Fruit fly (Drosophila melanogaster) whole organism, embryonic: Measurements from ENCODE around the gene CG7810.

Experiments used
- Aef1 ChIP-seq: fragments of 200-800 bp; sonication (Bioruptor generic); IDR thresholded peaks from 3 replicates; pipeline ENCODE4 v1.3.6; 2022; ENCODE audit warnings: missing biosample characterization, missing genetic modification characterization
- Asciz ChIP-seq: fragments of 200-800 bp; sonication (Bioruptor generic); optimal IDR thresholded peaks from 2 replicates; lab custom pipeline; 2017; ENCODE audit warnings: missing biosample characterization, mild to moderate bottlenecking, missing genetic modification characterization, missing genetic modification reagents
- CG10321 ChIP-seq: fragments of 200-800 bp; sonication (Bioruptor generic); IDR thresholded peaks from 2 replicates; pipeline ENCODE4 v1.3.6; 2022; ENCODE audit warnings: missing biosample characterization, missing genetic modification characterization
- CG1233 ChIP-seq: fragments of 200-800 bp; sonication (Bioruptor generic); optimal IDR thresholded peaks from 4 replicates; lab custom pipeline; 2018; ENCODE audit warnings: missing biosample characterization, mild to moderate bottlenecking, missing genetic modification characterization
- CG12391 ChIP-seq: fragments of 200-800 bp; sonication (Bioruptor generic); optimal IDR thresholded peaks from 3 replicates; lab custom pipeline; 2018; ENCODE audit warnings: missing biosample characterization, mild to moderate bottlenecking, missing genetic modification characterization, moderate library complexity
- CG17186 ChIP-seq: fragments of 200-800 bp; sonication (Bioruptor generic); optimal IDR thresholded peaks from 3 replicates; lab custom pipeline; 2017; ENCODE audit warnings: missing biosample characterization, missing genetic modification reagents, missing genetic modification characterization
- CG2116 ChIP-seq: fragments of 200-800 bp; sonication (Bioruptor generic); optimal IDR thresholded peaks from 3 replicates; lab custom pipeline; 2018; ENCODE audit warnings: missing biosample characterization, mild to moderate bottlenecking, missing genetic modification characterization
- CG34376 ChIP-seq: fragments of 200-800 bp; sonication (Bioruptor generic); optimal IDR thresholded peaks from 2 replicates; lab custom pipeline; 2018; ENCODE audit warnings: missing biosample characterization, mild to moderate bottlenecking, missing genetic modification characterization
- CG3847 ChIP-seq: fragments of 200-800 bp; sonication (Bioruptor generic); IDR thresholded peaks from 2 replicates; pipeline ENCODE4 v1.3.6; 2022; ENCODE audit warnings: missing biosample characterization, missing genetic modification characterization
- CG5180 ChIP-seq: fragments of 200-800 bp; sonication (Bioruptor generic); optimal IDR thresholded peaks from 3 replicates; lab custom pipeline; 2017; ENCODE audit warnings: missing biosample characterization, missing genetic modification characterization, mild to moderate bottlenecking, moderate library complexity, missing genetic modification reagents
- CG5953 ChIP-seq: fragments of 200-800 bp; sonication (Bioruptor generic); IDR thresholded peaks from 2 replicates; pipeline ENCODE4 v1.3.6; 2022; ENCODE audit warnings: missing biosample characterization, missing genetic modification characterization
- CG6254 ChIP-seq: fragments of 200-800 bp; sonication (Bioruptor generic); optimal IDR thresholded peaks from 3 replicates; lab custom pipeline; 2017; ENCODE audit warnings: mild to moderate bottlenecking, missing biosample characterization, missing genetic modification reagents, missing genetic modification characterization
- CG7556 ChIP-seq: fragments of 200-800 bp; sonication (Bioruptor generic); optimal IDR thresholded peaks from 2 replicates; lab custom pipeline; 2017; ENCODE audit warnings: missing biosample characterization, mild to moderate bottlenecking, missing genetic modification characterization
- CG9609 ChIP-seq: fragments of 200-800 bp; sonication (Bioruptor generic); optimal IDR thresholded peaks from 3 replicates; lab custom pipeline; 2016; ENCODE audit warnings: missing biosample characterization, missing genetic modification characterization
- Dad ChIP-seq: fragments of 200-800 bp; sonication (Bioruptor generic); optimal IDR thresholded peaks from 3 replicates; lab custom pipeline; 2016; ENCODE audit warnings: missing biosample characterization, missing genetic modification characterization
- Deaf1 ChIP-seq: fragments of 200-800 bp; optimal IDR thresholded peaks from 3 replicates; lab custom pipeline; 2019; ENCODE audit warnings: missing biosample characterization, mild to moderate bottlenecking, missing genetic modification characterization, moderate library complexity
- E2f2 ChIP-seq: fragments of 200-800 bp; sonication (Bioruptor generic); IDR thresholded peaks from 2 replicates; pipeline ENCODE4 v1.3.6; 2022; ENCODE audit warnings: missing biosample characterization, missing genetic modification characterization
- HLH3B ChIP-seq: fragments of 200-800 bp; sonication (Bioruptor generic); IDR thresholded peaks from 2 replicates; pipeline ENCODE4 v1.3.6; 2022; ENCODE audit warnings: missing biosample characterization, missing genetic modification characterization
- HLH4C ChIP-seq: fragments of 200-800 bp; sonication (Bioruptor generic); IDR thresholded peaks from 3 replicates; pipeline ENCODE4 v1.3.6; 2022; ENCODE audit warnings: missing biosample characterization, missing genetic modification characterization; ENCODE audit not compliant: partially characterized antibody
- Hey ChIP-seq: fragments of 200-800 bp; sonication (Bioruptor generic); optimal IDR thresholded peaks from 3 replicates; lab custom pipeline; 2018; ENCODE audit warnings: missing biosample characterization, mild to moderate bottlenecking, missing genetic modification characterization
- HmgZ ChIP-seq: fragments of 200-800 bp; sonication (Bioruptor generic); optimal IDR thresholded peaks from 2 replicates; lab custom pipeline; 2018; ENCODE audit warnings: missing biosample characterization, mild to moderate bottlenecking, missing genetic modification characterization
- Hr78 ChIP-seq, 2 experiments: fragments of 200-800 bp in 1 of 2; fragments of >200 bp in 1 of 2; sonication (Bioruptor generic) in 1 of 2; optimal IDR thresholded peaks; 2 replicates each; lab custom pipeline; 2017 to 2019; ENCODE audit warnings: missing biosample characterization in 2 of 2, missing genetic modification characterization in 2 of 2, mild to moderate bottlenecking in 1 of 2, moderate library complexity in 1 of 2
- MESR4 ChIP-seq: fragments of 200-800 bp; sonication (Bioruptor generic); optimal IDR thresholded peaks from 2 replicates; lab custom pipeline; 2018; ENCODE audit warnings: missing biosample characterization, mild to moderate bottlenecking, missing genetic modification characterization, moderate library complexity
- Myb ChIP-seq: fragments of 200-800 bp; sonication (Bioruptor generic); optimal IDR thresholded peaks from 2 replicates; lab custom pipeline; 2016; ENCODE audit warnings: missing biosample characterization, missing genetic modification characterization
- Oli ChIP-seq: fragments of 200-800 bp; sonication (Bioruptor generic); optimal IDR thresholded peaks from 2 replicates; lab custom pipeline; 2018; ENCODE audit warnings: missing biosample characterization, mild to moderate bottlenecking, missing genetic modification characterization, moderate library complexity
- Stat92E ChIP-seq, 3 experiments: fragments of >200 bp in 2 of 3; fragments of 200-800 bp in 1 of 3; sonication (Bioruptor generic) in 1 of 3; optimal IDR thresholded peaks; 2 replicates each; lab custom pipeline; 2017 to 2019; ENCODE audit warnings: missing biosample characterization in 3 of 3, missing genetic modification characterization in 3 of 3, mild to moderate bottlenecking in 1 of 3, moderate library complexity in 1 of 3
- Vsx1 ChIP-seq: fragments of 200-800 bp; sonication (Bioruptor generic); optimal IDR thresholded peaks from 2 replicates; lab custom pipeline; 2017; ENCODE audit warnings: missing biosample characterization, mild to moderate bottlenecking, missing genetic modification characterization, missing genetic modification reagents
- ap ChIP-seq: fragments of 200-800 bp; sonication (Bioruptor generic); IDR thresholded peaks from 2 replicates; pipeline ENCODE4 v1.3.6; 2022; ENCODE audit warnings: missing biosample characterization, missing genetic modification characterization
- ara ChIP-seq: fragments of 200-800 bp; sonication (Bioruptor generic); IDR thresholded peaks from 2 replicates; pipeline ENCODE4 v1.3.6; 2022; ENCODE audit warnings: missing biosample characterization, missing genetic modification characterization
- bowl ChIP-seq: fragments of 200-800 bp; sonication (Bioruptor generic); IDR thresholded peaks from 2 replicates; pipeline ENCODE4 v1.3.6; 2022; ENCODE audit warnings: missing biosample characterization, missing genetic modification characterization
- hth ChIP-seq: fragments of >200 bp; optimal IDR thresholded peaks from 2 replicates; lab custom pipeline; 2017; ENCODE audit warnings: inconsistent platforms
- insv ChIP-seq, 2 experiments: fragments of 200-800 bp; sonication (Bioruptor generic); optimal IDR thresholded peaks; 3 replicates each; lab custom pipeline; 2016 to 2018; ENCODE audit warnings: missing biosample characterization in 2 of 2, missing genetic modification characterization in 2 of 2
- jigr1 ChIP-seq: fragments of 200-800 bp; sonication (Bioruptor generic); IDR thresholded peaks from 3 replicates; pipeline ENCODE4 v1.3.6; 2022; ENCODE audit warnings: missing biosample characterization, missing genetic modification characterization
- knrl ChIP-seq: fragments of 200-800 bp; sonication (Bioruptor generic); IDR thresholded peaks from 3 replicates; pipeline ENCODE4 v1.3.6; 2022; ENCODE audit warnings: missing biosample characterization, missing genetic modification characterization; ENCODE audit not compliant: partially characterized antibody
- lab ChIP-seq: fragments of 200-800 bp; sonication (Bioruptor generic); optimal IDR thresholded peaks from 3 replicates; lab custom pipeline; 2017; ENCODE audit warnings: missing biosample characterization, missing genetic modification characterization, mild to moderate bottlenecking, moderate library complexity, missing genetic modification reagents
- lola ChIP-seq, 3 experiments: fragments of >200 bp in 2 of 3; fragments of 200-800 bp in 1 of 3; sonication (Bioruptor generic) in 1 of 3; optimal IDR thresholded peaks; 2 replicates each; lab custom pipeline; 2017 to 2019; ENCODE audit warnings: missing biosample characterization in 3 of 3, missing genetic modification characterization in 3 of 3, mild to moderate bottlenecking in 1 of 3, moderate library complexity in 1 of 3
- lov ChIP-seq, 2 experiments: fragments of 200-800 bp in 1 of 2; fragments of >200 bp in 1 of 2; sonication (Bioruptor generic) in 1 of 2; IDR thresholded peaks in 1 of 2; optimal IDR thresholded peaks in 1 of 2; 2 replicates in 1 of 2; 3 replicates in 1 of 2; pipeline versions ENCODE4 v1.3.6 to Lab custom; 2017 to 2022; ENCODE audit warnings: missing biosample characterization in 1 of 2, missing genetic modification characterization in 1 of 2
- nmo ChIP-seq: fragments of 200-800 bp; sonication (Bioruptor generic); optimal IDR thresholded peaks from 2 replicates; lab custom pipeline; 2018; ENCODE audit warnings: missing biosample characterization, mild to moderate bottlenecking, missing genetic modification characterization, moderate library complexity
- pan ChIP-seq, 4 experiments: fragments of >200 bp in 3 of 4; fragments of 200-800 bp in 1 of 4; sonication (Bioruptor generic) in 1 of 4; optimal IDR thresholded peaks in 3 of 4; IDR thresholded peaks in 1 of 4; 2 replicates each; pipeline versions ENCODE4 v1.3.6 to Lab custom; 2017 to 2022; ENCODE audit warnings: missing biosample characterization in 2 of 4, missing genetic modification characterization in 2 of 4, mixed read lengths in 1 of 4
- pnt ChIP-seq: fragments of 200-800 bp; sonication (Bioruptor generic); optimal IDR thresholded peaks from 3 replicates; lab custom pipeline; 2016; ENCODE audit warnings: missing biosample characterization, missing genetic modification characterization
- sens ChIP-seq: fragments of 200-800 bp; sonication (Bioruptor generic); peaks from one replicate; lab custom pipeline; 2016; ENCODE audit warnings: missing biosample characterization, missing genetic modification characterization
- sens-2 ChIP-seq: fragments of 200-800 bp; sonication (Bioruptor generic); IDR thresholded peaks from 2 replicates; pipeline ENCODE4 v1.3.6; 2022; ENCODE audit warnings: missing biosample characterization, missing genetic modification characterization
- slp2 ChIP-seq: fragments of 200-800 bp; sonication (Bioruptor generic); optimal IDR thresholded peaks from 2 replicates; lab custom pipeline; 2016; ENCODE audit warnings: missing biosample characterization, missing genetic modification characterization
- sob ChIP-seq: fragments of 200-800 bp; sonication (Bioruptor generic); IDR thresholded peaks from 2 replicates; pipeline ENCODE4 v1.3.6; 2022; ENCODE audit warnings: missing biosample characterization, missing genetic modification characterization
- sug ChIP-seq: fragments of 200-800 bp; optimal IDR thresholded peaks from 2 replicates; lab custom pipeline; 2019; ENCODE audit warnings: missing biosample characterization, mild to moderate bottlenecking, missing genetic modification characterization, moderate library complexity
- tna ChIP-seq: fragments of 200-800 bp; sonication (Bioruptor generic); IDR thresholded peaks from 2 replicates; pipeline ENCODE4 v1.3.6; 2022; ENCODE audit warnings: missing biosample characterization, missing genetic modification characterization; ENCODE audit not compliant: partially characterized antibody
- unpg ChIP-seq: fragments of 200-800 bp; sonication (Bioruptor generic); optimal IDR thresholded peaks from 3 replicates; lab custom pipeline; 2018; ENCODE audit warnings: missing biosample characterization, mild to moderate bottlenecking, missing genetic modification characterization, moderate library complexity
- vnd ChIP-seq: fragments of 200-800 bp; sonication (Bioruptor generic); IDR thresholded peaks from 3 replicates; pipeline ENCODE4 v1.3.6; 2022; ENCODE audit warnings: missing biosample characterization, missing genetic modification characterization; ENCODE audit not compliant: partially characterized antibody
- wdn ChIP-seq: fragments of 200-800 bp; sonication (Bioruptor generic); IDR thresholded peaks from 2 replicates; pipeline ENCODE4 v1.3.6; 2022; ENCODE audit warnings: missing biosample characterization, missing genetic modification characterization
- wor ChIP-seq: fragments of 200-800 bp; sonication (Bioruptor generic); IDR thresholded peaks from 2 replicates; pipeline ENCODE4 v1.3.6; 2022; ENCODE audit warnings: missing biosample characterization, missing genetic modification characterization

Gene CG7810

dm6 chr2L:8344536-8344935, 33.5 kb upstream of the CG7810 start (continued):
- TF ChIP-seq Asciz (no peak), lov (optimal IDR thresholded peaks at IDR 0.05; lab: Kevin White, UChicago) (no peak), lov (GFP tag; IDR thresholded peaks at IDR 0.05; lab: Robert Waterston, UW) (no peak), Stat92E (GFP tag; optimal IDR thresholded peaks at IDR 0.05; lab: Kevin White, UChicago) (no peak), CG10321 (GFP tag; lab: Robert Waterston, UW) (no peak), CG5953 (GFP tag; lab: Robert Waterston, UW) (no peak), Myb (GFP tag; lab: Kevin White, UChicago) (no peak), CG2116 (GFP tag; lab: Kevin White, UChicago) (no peak), hth (no peak), HmgZ (tag; lab: Kevin White, UChicago) (peak; percentile 27), wor (GFP tag; lab: Robert Waterston, UW) (no peak), CG7556 (GFP tag; lab: Kevin White, UChicago) (no peak), bowl (GFP tag; lab: Robert Waterston, UW) (no peak), MESR4 (GFP tag; lab: Kevin White, UChicago) (no peak), lab (GFP tag; lab: Kevin White, UChicago) (peak; percentile 39), CG9609 (GFP tag; lab: Kevin White, UChicago) (no peak), slp2 (GFP tag; lab: Kevin White, UChicago) (no peak), ap (GFP tag; lab: Robert Waterston, UW) (no peak), CG3847 (GFP tag; lab: Robert Waterston, UW) (no peak), sob (GFP tag; lab: Robert Waterston, UW) (no peak), Oli (tag; lab: Kevin White, UChicago) (no peak), knrl (no peak), Vsx1 (GFP tag; lab: Kevin White, UChicago) (no peak), sug (tag; lab: Kevin White, UChicago) (peak; percentile 51), nmo (GFP tag; lab: Kevin White, UChicago) (no peak), pan (optimal IDR thresholded peaks at IDR 0.05; lab: Kevin White, UChicago) (no peak), pan (GFP tag; optimal IDR thresholded peaks at IDR 0.05 in 1 of 2, IDR thresholded peaks at IDR 0.05 in 1 of 2) (no peak), pnt (GFP tag; lab: Kevin White, UChicago) (no peak), insv (GFP tag; optimal IDR thresholded peaks at IDR 0.05; lab: Kevin White, UChicago) (no peak), CG12391 (no peak), ara (no peak), wdn (GFP tag; lab: Robert Waterston, UW) (no peak), CG17186 (GFP tag; lab: Kevin White, UChicago) (no peak), tna (GFP tag; lab: Robert Waterston, UW) (no peak), Aef1 (GFP tag; lab: Robert Waterston, UW) (no peak), sens (GFP tag; lab: Kevin White, UChicago) (no peak), jigr1 (GFP tag; lab: Robert Waterston, UW) (no peak), sens-2 (GFP tag; lab: Robert Waterston, UW) (no peak), Hey (tag; lab: Kevin White, UChicago) (peak; percentile 14), CG6254 (GFP tag; lab: Kevin White, UChicago) (no peak), Hr78 (GFP tag; optimal IDR thresholded peaks at IDR 0.05; lab: Kevin White, UChicago) (peak in 1 of 2 experiments; percentile 68), HLH4C (GFP tag; lab: Robert Waterston, UW) (no peak), CG5180 (GFP tag; lab: Kevin White, UChicago) (peak; percentile 74), CG1233 (GFP tag; lab: Kevin White, UChicago) (no peak), Deaf1 (peak; percentile 16), Dad (GFP tag; lab: Kevin White, UChicago) (no peak), HLH3B (GFP tag; lab: Robert Waterston, UW) (no peak), unpg (GFP tag; lab: Kevin White, UChicago) (no peak), vnd (GFP tag; lab: Robert Waterston, UW) (no peak), lola (GFP tag; optimal IDR thresholded peaks at IDR 0.05; lab: Kevin White, UChicago) (no peak), E2f2 (GFP tag; lab: Robert Waterston, UW) (no peak), CG34376 (GFP tag; lab: Kevin White, UChicago) (peak; percentile 78)
